Worm (Caenorhabditis elegans) whole organism, young adult: ENCODE data around the gene atg-9.
A peak's percentile ranks its signal among the peaks of the same experiment; 100 is the strongest.

Source experiments
- B0336.3 ChIP-seq: fragments of 200-800 bp; sonication (Bioruptor generic); IDR thresholded peaks from 2 replicates; pipeline ENCODE4 v1.3.6; 2022; ENCODE audit warnings: missing genetic modification characterization, missing compliant biosample characterization
- D2030.7 ChIP-seq: fragments of 200-800 bp; sonication (Bioruptor generic); IDR thresholded peaks from 2 replicates; pipeline ENCODE4 v1.3.6; 2022; ENCODE audit warnings: missing genetic modification reagents, missing genetic modification characterization, missing compliant biosample characterization
- F10E7.11 ChIP-seq: sonication (generic microtip); optimal IDR thresholded peaks from 2 replicates; lab custom pipeline; 2017; ENCODE audit warnings: mild to moderate bottlenecking, missing genetic modification characterization, moderate library complexity, missing compliant biosample characterization
- F23B12.7 ChIP-seq: sonication (generic microtip); optimal IDR thresholded peaks from 2 replicates; lab custom pipeline; 2017; ENCODE audit warnings: missing genetic modification characterization, mild to moderate bottlenecking, missing compliant biosample characterization, antibody characterized with exemption, moderate library complexity; ENCODE audit not compliant: insufficient read depth
- F39B2.1 ChIP-seq: fragments of 200-800 bp; sonication (Bioruptor generic); IDR thresholded peaks from 2 replicates; pipeline ENCODE4 v1.3.6; 2022; ENCODE audit warnings: missing genetic modification reagents, missing genetic modification characterization, missing compliant biosample characterization
- K11D2.4 ChIP-seq: fragments of 200-800 bp; sonication (Bioruptor generic); IDR thresholded peaks from 2 replicates; pipeline ENCODE4 v1.3.6; 2022; ENCODE audit warnings: missing genetic modification reagents, missing genetic modification characterization, missing compliant biosample characterization
- Y95B8A.8 ChIP-seq: fragments of 200-800 bp; sonication (Bioruptor generic); IDR thresholded peaks from 2 replicates; pipeline ENCODE4 v1.3.6; 2022; ENCODE audit warnings: missing genetic modification reagents, missing genetic modification characterization, missing compliant biosample characterization
- aptf-2 ChIP-seq: fragments of 200-800 bp; sonication (Bioruptor generic); conservative IDR thresholded peaks from 2 replicates; pipeline ENCODE4 v1.3.6; 2022; ENCODE audit warnings: missing genetic modification reagents, missing genetic modification characterization, missing compliant biosample characterization
- athp-1 ChIP-seq: sonication (generic microtip); optimal IDR thresholded peaks from 2 replicates; lab custom pipeline; 2017; ENCODE audit warnings: mild to moderate bottlenecking, missing genetic modification characterization, missing compliant biosample characterization
- attf-5 ChIP-seq: fragments of 200-800 bp; sonication (Bioruptor generic); optimal IDR thresholded peaks from 2 replicates; lab custom pipeline; 2018; ENCODE audit warnings: mild to moderate bottlenecking, missing genetic modification characterization, missing compliant biosample characterization
- attf-6 ChIP-seq: fragments of 200-800 bp; sonication (Bioruptor generic); IDR thresholded peaks from 2 replicates; pipeline ENCODE4 v1.3.6; 2022; ENCODE audit warnings: missing genetic modification reagents, missing genetic modification characterization, missing compliant biosample characterization
- cebp-1 ChIP-seq, 2 experiments: fragments of 200-800 bp in 1 of 2; sonication (Bioruptor generic) in 1 of 2; sonication (generic microtip) in 1 of 2; IDR thresholded peaks in 1 of 2; optimal IDR thresholded peaks in 1 of 2; 2 replicates each; pipeline versions ENCODE4 v1.3.6 to Lab custom; 2017 to 2022; ENCODE audit warnings: missing compliant biosample characterization in 2 of 2, missing genetic modification characterization in 2 of 2, mild to moderate bottlenecking in 1 of 2, missing genetic modification reagents in 1 of 2, moderate library complexity in 1 of 2
- ceh-79 ChIP-seq: sonication (generic microtip); optimal IDR thresholded peaks from 2 replicates; lab custom pipeline; 2017; ENCODE audit warnings: mild to moderate bottlenecking, missing genetic modification characterization, missing compliant biosample characterization
- ekl-4 ChIP-seq: fragments of 200-800 bp; sonication (Bioruptor generic); IDR thresholded peaks from 2 replicates; pipeline ENCODE4 v1.3.6; 2022; ENCODE audit warnings: missing genetic modification reagents, missing genetic modification characterization, missing compliant biosample characterization
- hlh-26 ChIP-seq: fragments of 200-800 bp; sonication (Bioruptor generic); conservative IDR thresholded peaks from 2 replicates; pipeline ENCODE4 v1.3.6; 2022; ENCODE audit warnings: missing genetic modification reagents, missing genetic modification characterization, missing compliant biosample characterization
- hmg-20 ChIP-seq: fragments of 200-800 bp; sonication (Bioruptor generic); IDR thresholded peaks from 2 replicates; pipeline ENCODE4 v1.3.6; 2022; ENCODE audit warnings: missing genetic modification reagents, missing genetic modification characterization, missing compliant biosample characterization
- hrde-1 ChIP-seq: sonication (generic microtip); optimal IDR thresholded peaks from 2 replicates; lab custom pipeline; 2016; ENCODE audit warnings: missing genetic modification characterization, mild to moderate bottlenecking, missing compliant biosample characterization, moderate library complexity, missing genotype, missing genetic modification reagents, borderline replicate concordance
- hsf-1 ChIP-seq: fragments of 200-800 bp; sonication (Bioruptor generic); IDR thresholded peaks from 2 replicates; pipeline ENCODE4 v1.3.6; 2022; ENCODE audit warnings: missing genetic modification reagents, missing genetic modification characterization, missing compliant biosample characterization
- let-526 ChIP-seq: fragments of 200-800 bp; sonication (Bioruptor generic); IDR thresholded peaks from 2 replicates; pipeline ENCODE4 v1.3.6; 2022; ENCODE audit warnings: missing genetic modification reagents, missing genetic modification characterization, missing compliant biosample characterization
- lin-35 ChIP-seq, 3 experiments: fragments of 150-350 bp in 2 of 3; sonication (generic microtip) in 1 of 3; optimal IDR thresholded peaks; 2 replicates each; lab custom pipeline; 2014 to 2018; ENCODE audit warnings: missing biosample characterization in 3 of 3, missing genetic modification characterization in 3 of 3, missing genetic modification reagents in 3 of 3
- lin-40 ChIP-seq: sonication (generic microtip); optimal IDR thresholded peaks from 2 replicates; lab custom pipeline; 2016; ENCODE audit warnings: missing genetic modification characterization, mild to moderate bottlenecking, missing compliant biosample characterization, missing genotype, missing genetic modification reagents
- lsl-1 ChIP-seq: fragments of 200-800 bp; sonication (Bioruptor generic); optimal IDR thresholded peaks from 2 replicates; lab custom pipeline; 2018; ENCODE audit warnings: mild to moderate bottlenecking, missing genetic modification characterization, moderate library complexity, missing compliant biosample characterization
- lsy-27 ChIP-seq: sonication (generic microtip); optimal IDR thresholded peaks from 2 replicates; lab custom pipeline; 2017; ENCODE audit warnings: missing genetic modification characterization, mild to moderate bottlenecking, missing compliant biosample characterization, antibody characterized with exemption, missing genotype, borderline replicate concordance; ENCODE audit not compliant: insufficient read depth
- mes-4 ChIP-seq: sonication (generic microtip); optimal IDR thresholded peaks from 2 replicates; lab custom pipeline; 2016; ENCODE audit warnings: missing genotype, missing genetic modification characterization, missing compliant biosample characterization
- nfya-1 ChIP-seq: sonication (generic microtip); optimal IDR thresholded peaks from 2 replicates; lab custom pipeline; 2017; ENCODE audit warnings: antibody characterized with exemption, missing compliant biosample characterization, missing genetic modification characterization, borderline replicate concordance; ENCODE audit not compliant: insufficient read depth
- nfyb-1 ChIP-seq: fragments of 200-800 bp; sonication (Bioruptor generic); IDR thresholded peaks from 2 replicates; pipeline ENCODE4 v1.3.6; 2022; ENCODE audit warnings: missing genetic modification reagents, missing genetic modification characterization, missing compliant biosample characterization
- nhr-27 ChIP-seq: fragments of 200-800 bp; sonication (Bioruptor generic); optimal IDR thresholded peaks from 2 replicates; lab custom pipeline; 2018; ENCODE audit warnings: mild to moderate bottlenecking, missing genetic modification characterization, moderate library complexity, missing compliant biosample characterization
- nhr-80 ChIP-seq: sonication (generic microtip); optimal IDR thresholded peaks from 2 replicates; lab custom pipeline; 2016; ENCODE audit warnings: missing genetic modification characterization, missing compliant biosample characterization
- nhr-90 ChIP-seq: sonication (generic microtip); optimal IDR thresholded peaks from 2 replicates; lab custom pipeline; 2016; ENCODE audit warnings: missing genotype, mild to moderate bottlenecking, missing genetic modification characterization, missing compliant biosample characterization
- pha-4 ChIP-seq: fragments of 150-350 bp; sonication (generic microtip); optimal IDR thresholded peaks from 2 replicates; lab custom pipeline; 2014; ENCODE audit warnings: missing biosample characterization, missing genetic modification reagents, missing genetic modification characterization
- rcor-1 ChIP-seq: fragments of 200-800 bp; sonication (Bioruptor generic); IDR thresholded peaks from 2 replicates; pipeline ENCODE4 v1.3.6; 2022; ENCODE audit warnings: missing genetic modification reagents, missing genetic modification characterization, missing compliant biosample characterization
- repo-1 ChIP-seq: sonication (generic microtip); optimal IDR thresholded peaks from 2 replicates; lab custom pipeline; 2017; ENCODE audit warnings: mild to moderate bottlenecking, missing genetic modification characterization, missing compliant biosample characterization
- sea-2 ChIP-seq: fragments of 200-800 bp; sonication (Bioruptor generic); IDR thresholded peaks from 2 replicates; pipeline ENCODE4 v1.3.6; 2022; ENCODE audit warnings: missing genetic modification characterization, missing compliant biosample characterization
- snpc-4 ChIP-seq, 5 experiments: fragments of 150-350 bp in 1 of 5; sonication (generic microtip) in 4 of 5; optimal IDR thresholded peaks; 2 replicates each; lab custom pipeline; 2014 to 2018; ENCODE audit warnings: missing genetic modification characterization in 5 of 5, missing biosample characterization in 3 of 5, antibody characterized with exemption in 2 of 5, mild to moderate bottlenecking in 2 of 5, missing compliant biosample characterization in 2 of 5, missing genotype in 2 of 5, moderate library complexity in 2 of 5, missing genetic modification reagents in 1 of 5
- tlf-1 ChIP-seq: fragments of 200-800 bp; sonication (Bioruptor generic); optimal IDR thresholded peaks from 2 replicates; lab custom pipeline; 2018; ENCODE audit warnings: mild to moderate bottlenecking, missing genetic modification characterization, missing compliant biosample characterization
- unc-62 ChIP-seq: fragments of 150-350 bp; optimal IDR thresholded peaks from 2 replicates; lab custom pipeline; 2014; ENCODE audit warnings: missing biosample characterization, missing genetic modification reagents, missing genetic modification characterization
- xnd-1 ChIP-seq: sonication (generic microtip); optimal IDR thresholded peaks from 2 replicates; lab custom pipeline; 2016; ENCODE audit warnings: missing genotype, missing genetic modification reagents, missing genetic modification characterization, missing compliant biosample characterization
- ztf-22 ChIP-seq: fragments of 200-800 bp; sonication (Bioruptor generic); optimal IDR thresholded peaks from 2 replicates; lab custom pipeline; 2018; ENCODE audit warnings: mild to moderate bottlenecking, missing genetic modification characterization, moderate library complexity, missing compliant biosample characterization
- ztf-26 ChIP-seq: sonication (generic microtip); optimal IDR thresholded peaks from 2 replicates; lab custom pipeline; 2017; ENCODE audit warnings: missing genetic modification characterization, missing compliant biosample characterization
- ztf-6 ChIP-seq: fragments of 200-800 bp; sonication (Bioruptor generic); IDR thresholded peaks from 2 replicates; pipeline ENCODE4 v1.3.6; 2022; ENCODE audit warnings: missing genetic modification reagents, missing genetic modification characterization, missing compliant biosample characterization

Gene atg-9

DNA sequence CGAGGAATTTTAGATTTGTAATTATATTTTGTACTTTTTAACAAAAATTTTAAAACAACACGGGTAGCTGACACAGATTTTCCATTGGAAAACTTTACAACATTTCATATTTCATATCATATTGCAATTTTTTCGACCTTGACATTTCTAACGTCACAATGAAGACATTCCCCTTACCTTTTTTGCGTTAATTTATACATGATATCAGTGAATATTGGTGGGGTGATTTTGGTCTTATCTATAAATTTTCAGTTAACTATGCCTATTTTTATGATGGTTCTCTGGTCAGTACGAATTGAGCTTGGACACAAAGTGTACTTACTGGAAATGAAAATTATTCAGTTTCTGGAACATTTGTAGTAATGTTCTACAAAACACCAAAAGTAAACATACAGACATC, 35.3 kb downstream of the atg-9 start:
- TF ChIP-seq ztf-26 (tag; lab: Kevin White, UChicago) (no peak), xnd-1 (tag; lab: Kevin White, UChicago) (no peak), nhr-90 (tag; lab: Kevin White, UChicago) (no peak), lsl-1 (GFP tag; lab: Kevin White, UChicago) (no peak), ceh-79 (tag; lab: Kevin White, UChicago) (no peak), lin-40 (no peak), nfyb-1 (GFP tag; lab: Robert Waterston, UW) (0 out of 2 replicates have a peak, but pooled peaks have one; percentile 58), unc-62 (no peak), K11D2.4 (no peak), F39B2.1 (GFP tag; lab: Robert Waterston, UW) (no peak), hlh-26 (GFP tag; lab: Robert Waterston, UW) (no peak), hrde-1 (tag; lab: Kevin White, UChicago) (no peak), Y95B8A.8 (GFP tag; lab: Robert Waterston, UW) (no peak), let-526 (GFP tag; lab: Robert Waterston, UW) (no peak), D2030.7 (GFP tag; lab: Robert Waterston, UW) (no peak), nhr-80 (tag; lab: Kevin White, UChicago) (peak; percentile 65), mes-4 (tag; lab: Kevin White, UChicago) (no peak)

DNA sequence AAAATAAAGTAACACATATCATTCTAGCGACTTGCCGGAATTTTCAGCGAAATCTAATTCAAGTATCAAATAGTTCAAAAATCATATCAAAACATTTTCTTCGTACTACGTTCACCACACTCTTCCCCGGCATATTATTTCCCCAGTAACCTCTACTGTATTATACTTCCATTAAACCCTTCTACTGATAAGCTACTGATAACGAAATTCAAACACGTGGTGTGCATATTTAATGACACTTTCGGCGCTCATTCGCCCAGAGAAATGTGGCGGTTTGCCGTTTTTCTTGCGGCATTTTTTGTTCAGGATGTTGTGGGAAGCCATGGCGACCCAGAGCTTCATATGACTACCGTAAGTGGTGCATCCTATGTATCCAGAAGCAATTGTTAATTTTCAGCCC, 36.3 kb downstream of the atg-9 start, which contains the start of gene lipl-5:
TSS of gene lipl-5 (plus strand) at position 259 of the 400 bp plus-strand sequence.
- TF ChIP-seq hlh-26 (GFP tag; lab: Robert Waterston, UW) (no peak), ekl-4 (no peak), athp-1 (tag; lab: Kevin White, UChicago) (no peak), snpc-4 (GFP tag; optimal IDR thresholded peaks at IDR 0.05; lab: Kevin White, UChicago) (no peak), snpc-4 (tag; optimal IDR thresholded peaks at IDR 0.05; lab: Kevin White, UChicago) (peak in 1 of 4 experiments; percentile 16), pha-4 (tag; lab: Kevin White, UChicago) (no peak), repo-1 (no peak), lsy-27 (no peak), cebp-1 (GFP tag; IDR thresholded peaks at IDR 0.05; lab: Robert Waterston, UW) (no peak), cebp-1 (tag; optimal IDR thresholded peaks at IDR 0.05; lab: Kevin White, UChicago) (peak; percentile 26), rcor-1 (GFP tag; lab: Robert Waterston, UW) (no peak), nhr-80 (tag; lab: Kevin White, UChicago) (peak; percentile 79), nfya-1 (tag; lab: Kevin White, UChicago) (no peak), xnd-1 (tag; lab: Kevin White, UChicago) (no peak), F23B12.7 (no peak), ztf-22 (peak; percentile 10), F10E7.11 (tag; lab: Kevin White, UChicago) (no peak), sea-2 (GFP tag; lab: Robert Waterston, UW) (no peak), attf-5 (GFP tag; lab: Kevin White, UChicago) (no peak), hmg-20 (no peak), nhr-27 (tag; lab: Kevin White, UChicago) (no peak)

DNA sequence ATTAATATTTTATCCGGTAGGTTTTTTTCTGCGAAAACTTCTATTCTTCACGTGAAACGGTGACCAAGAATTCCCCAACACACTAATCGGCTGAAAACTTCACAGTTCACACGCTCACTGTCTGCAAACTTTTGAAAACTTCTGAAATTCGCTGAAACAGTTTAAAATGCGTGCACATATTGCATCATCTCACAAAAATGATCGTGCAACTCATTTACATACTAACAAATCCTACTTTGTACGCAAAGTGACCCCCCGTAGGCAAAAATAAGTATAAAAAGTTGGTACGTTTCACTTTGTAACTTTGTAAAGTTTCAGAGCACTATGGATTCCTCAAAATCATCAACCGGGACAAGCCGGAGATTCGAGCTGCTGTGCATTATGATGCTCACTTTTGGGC, 39.2 kb downstream of the atg-9 start, which contains the start of gene ZK6.6:
TSS of gene ZK6.6 (plus strand) at position 301 of the 400 bp plus-strand sequence.
- TF ChIP-seq attf-6 (GFP tag; lab: Robert Waterston, UW) = no peak
- no peak for TF ChIP-seq hsf-1 (GFP tag; lab: Robert Waterston, UW)
- TF ChIP-seq K11D2.4 = no peak
- TF ChIP-seq B0336.3 = 0 out of 2 replicates have a peak, but pooled peaks have one; percentile 23
- no peak for TF ChIP-seq rcor-1 (GFP tag; lab: Robert Waterston, UW)
- no peak for TF ChIP-seq tlf-1 (GFP tag; lab: Kevin White, UChicago)
- no peak for TF ChIP-seq nfya-1 (tag; lab: Kevin White, UChicago)
- TF ChIP-seq lin-35 (GFP tag; optimal IDR thresholded peaks at IDR 0.05; lab: Kevin White, UChicago) = no peak
- TF ChIP-seq aptf-2 (GFP tag; lab: Robert Waterston, UW) = no peak
- TF ChIP-seq ztf-6 (GFP tag; lab: Robert Waterston, UW) = no peak
- no peak for TF ChIP-seq ekl-4
- no peak for TF ChIP-seq let-526 (GFP tag; lab: Robert Waterston, UW)
- TF ChIP-seq repo-1 = peak; percentile 13
